Fruit fly (Drosophila melanogaster): Measurements from ENCODE around the gene CG6282.

DNA sequence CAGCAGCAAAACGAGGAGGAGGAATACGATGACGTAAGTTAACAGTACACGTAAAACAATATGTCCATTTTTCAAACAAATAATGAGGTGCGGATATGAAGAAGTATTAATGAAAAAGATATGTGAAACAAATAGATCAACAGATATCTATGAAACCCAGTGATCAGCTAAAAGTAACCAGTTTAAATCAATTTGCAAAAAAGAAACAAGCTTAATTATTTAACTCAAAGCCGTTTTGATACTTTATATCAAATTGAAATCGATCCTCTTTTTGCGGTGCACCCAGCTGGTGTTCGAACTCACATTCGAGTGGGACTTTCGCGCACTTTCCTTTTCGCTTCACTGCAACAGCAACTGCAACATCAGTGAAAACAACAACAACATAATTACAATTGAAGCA lies 36.6 kb downstream of the CG6282 start:
- TF ChIP-seq CG34367 (tag; optimal IDR thresholded peaks at IDR 0.05) (no peak), CG13204 (GFP tag; optimal IDR thresholded peaks at IDR 0.05) (no peak), fd96Ca (GFP tag; IDR thresholded peaks at IDR 0.05) (no peak), CG17806 (tag; optimal IDR thresholded peaks at IDR 0.05) (no peak), EcR (GFP tag; optimal IDR thresholded peaks at IDR 0.05) (no peak)

All from whole organism, pupa.